Fruit fly (Drosophila melanogaster) whole organism, embryonic: ENCODE results near the gene lectin-37Db.
A peak's percentile ranks its signal among the peaks of the same experiment; 100 is the strongest.

Experiments used
- CG10462 ChIP-seq: fragments of 200-800 bp; sonication (Bioruptor generic); optimal IDR thresholded peaks from 2 replicates; lab custom pipeline; 2016; ENCODE audit warnings: missing biosample characterization, missing genetic modification characterization
- CG10543 ChIP-seq: fragments of 200-800 bp; sonication (Bioruptor generic); optimal IDR thresholded peaks from 3 replicates; lab custom pipeline; 2017; ENCODE audit warnings: missing biosample characterization, mild to moderate bottlenecking, missing genetic modification characterization, moderate library complexity
- CG11504 ChIP-seq: fragments of 200-800 bp; sonication (Bioruptor generic); optimal IDR thresholded peaks from 3 replicates; lab custom pipeline; 2019; ENCODE audit warnings: missing biosample characterization, mild to moderate bottlenecking, missing genetic modification characterization, moderate library complexity
- CG12659 ChIP-seq: fragments of 200-800 bp; sonication (Bioruptor generic); optimal IDR thresholded peaks from 3 replicates; lab custom pipeline; 2017; ENCODE audit warnings: mild to moderate bottlenecking, missing biosample characterization, missing genetic modification reagents, missing genetic modification characterization
- CG12744 ChIP-seq: fragments of 200-800 bp; sonication (Bioruptor generic); optimal IDR thresholded peaks from 2 replicates; lab custom pipeline; 2016; ENCODE audit warnings: missing biosample characterization, missing genetic modification characterization
- CG12769 ChIP-seq: fragments of 200-800 bp; sonication (Bioruptor generic); optimal IDR thresholded peaks from 2 replicates; lab custom pipeline; 2019; ENCODE audit warnings: missing biosample characterization, mild to moderate bottlenecking, missing genetic modification characterization, moderate library complexity
- CG14014 ChIP-seq: fragments of 200-800 bp; sonication (Bioruptor generic); IDR thresholded peaks from 2 replicates; pipeline ENCODE4 v1.3.6; 2022; ENCODE audit warnings: missing biosample characterization, missing genetic modification characterization
- CG2202 ChIP-seq: fragments of 200-800 bp; sonication (Bioruptor generic); optimal IDR thresholded peaks from 2 replicates; lab custom pipeline; 2018; ENCODE audit warnings: missing biosample characterization, mild to moderate bottlenecking, missing genetic modification characterization
- CG5245 ChIP-seq: fragments of 200-800 bp; sonication (Bioruptor generic); optimal IDR thresholded peaks from 3 replicates; lab custom pipeline; 2016; ENCODE audit warnings: missing biosample characterization, missing genetic modification characterization
- Deaf1 ChIP-seq: fragments of 200-800 bp; optimal IDR thresholded peaks from 3 replicates; lab custom pipeline; 2019; ENCODE audit warnings: missing biosample characterization, mild to moderate bottlenecking, missing genetic modification characterization, moderate library complexity
- Ets65A ChIP-seq: fragments of 200-800 bp; sonication (Bioruptor generic); peaks from one replicate; lab custom pipeline; 2016; ENCODE audit warnings: missing biosample characterization, missing genetic modification characterization
- Fer2 ChIP-seq: fragments of 200-800 bp; sonication (Bioruptor generic); optimal IDR thresholded peaks from 2 replicates; lab custom pipeline; 2018; ENCODE audit warnings: missing biosample characterization, mild to moderate bottlenecking, missing genetic modification characterization, moderate library complexity
- H15 ChIP-seq: fragments of 200-800 bp; sonication (Bioruptor generic); IDR thresholded peaks from 3 replicates; pipeline ENCODE4 v1.3.6; 2022; ENCODE audit warnings: missing biosample characterization, missing genetic modification characterization
- Hmr ChIP-seq: fragments of 200-800 bp; sonication (Bioruptor generic); optimal IDR thresholded peaks from 3 replicates; lab custom pipeline; 2017; ENCODE audit warnings: mild to moderate bottlenecking, missing biosample characterization, missing genetic modification reagents, missing genetic modification characterization
- Hr78 ChIP-seq, 2 experiments: fragments of 200-800 bp in 1 of 2; fragments of >200 bp in 1 of 2; sonication (Bioruptor generic) in 1 of 2; optimal IDR thresholded peaks; 2 replicates each; lab custom pipeline; 2017 to 2019; ENCODE audit warnings: missing biosample characterization in 2 of 2, missing genetic modification characterization in 2 of 2, mild to moderate bottlenecking in 1 of 2, moderate library complexity in 1 of 2
- MTF-1 ChIP-seq: fragments of 200-800 bp; sonication (Bioruptor generic); optimal IDR thresholded peaks from 2 replicates; lab custom pipeline; 2018; ENCODE audit warnings: missing biosample characterization, mild to moderate bottlenecking, missing genetic modification characterization, borderline replicate concordance
- Mes4 ChIP-seq: fragments of 200-800 bp; sonication (Bioruptor generic); optimal IDR thresholded peaks from 2 replicates; lab custom pipeline; 2016; ENCODE audit warnings: missing biosample characterization, missing genetic modification characterization
- Nf-YC ChIP-seq: fragments of 200-800 bp; optimal IDR thresholded peaks from 3 replicates; lab custom pipeline; 2019; ENCODE audit warnings: missing biosample characterization, mild to moderate bottlenecking, missing genetic modification characterization, moderate library complexity
- Rfx ChIP-seq: fragments of 200-800 bp; sonication (Bioruptor generic); IDR thresholded peaks from 2 replicates; pipeline ENCODE4 v1.3.6; 2022; ENCODE audit warnings: missing biosample characterization, missing genetic modification characterization
- Taf1 ChIP-seq: fragments of 200-800 bp; sonication (Bioruptor generic); IDR thresholded peaks from 2 replicates; pipeline ENCODE4 v1.3.6; 2022; ENCODE audit warnings: missing biosample characterization, missing genetic modification characterization
- abd-A ChIP-seq: fragments of 200-800 bp; sonication (Bioruptor generic); optimal IDR thresholded peaks from 3 replicates; lab custom pipeline; 2019; ENCODE audit warnings: missing biosample characterization, mild to moderate bottlenecking, missing genetic modification characterization, moderate library complexity
- cg ChIP-seq: fragments of 200-800 bp; sonication (Bioruptor generic); optimal IDR thresholded peaks from 3 replicates; lab custom pipeline; 2019; ENCODE audit warnings: missing biosample characterization, mild to moderate bottlenecking, missing genetic modification characterization, moderate library complexity
- chinmo ChIP-seq: fragments of 200-800 bp; sonication (Bioruptor generic); IDR thresholded peaks from 4 replicates; pipeline ENCODE4 v1.3.6; 2022; ENCODE audit warnings: missing biosample characterization, missing genetic modification characterization; ENCODE audit not compliant: partially characterized antibody
- ci ChIP-seq: fragments of 200-800 bp; sonication (Bioruptor generic); IDR thresholded peaks from 3 replicates; pipeline ENCODE4 v1.3.6; 2022; ENCODE audit warnings: missing biosample characterization, missing genetic modification characterization
- crol ChIP-seq: fragments of 200-800 bp; sonication (Bioruptor generic); IDR thresholded peaks from 2 replicates; pipeline ENCODE4 v1.3.6; 2022; ENCODE audit warnings: missing biosample characterization, missing genetic modification characterization
- ftz-f1 ChIP-seq: fragments of 200-800 bp; sonication (Bioruptor generic); optimal IDR thresholded peaks from 2 replicates; lab custom pipeline; 2016; ENCODE audit warnings: missing biosample characterization, missing genetic modification characterization
- gsb ChIP-seq: fragments of 200-800 bp; sonication (Bioruptor generic); IDR thresholded peaks from 2 replicates; pipeline ENCODE4 v1.3.6; 2022; ENCODE audit warnings: missing biosample characterization, missing genetic modification characterization
- hb ChIP-seq: fragments of 200-800 bp; sonication (Bioruptor generic); IDR thresholded peaks from 3 replicates; pipeline ENCODE4 v1.3.6; 2022; ENCODE audit warnings: missing biosample characterization, missing genetic modification characterization; ENCODE audit not compliant: partially characterized antibody
- lab ChIP-seq: fragments of 200-800 bp; sonication (Bioruptor generic); optimal IDR thresholded peaks from 3 replicates; lab custom pipeline; 2017; ENCODE audit warnings: missing biosample characterization, missing genetic modification characterization, mild to moderate bottlenecking, moderate library complexity, missing genetic modification reagents
- mld ChIP-seq: fragments of 200-800 bp; sonication (Bioruptor generic); IDR thresholded peaks from 3 replicates; pipeline ENCODE4 v1.3.6; 2022; ENCODE audit warnings: missing biosample characterization, missing genetic modification characterization; ENCODE audit not compliant: partially characterized antibody
- nom ChIP-seq: fragments of 200-800 bp; sonication (Bioruptor generic); optimal IDR thresholded peaks from 2 replicates; lab custom pipeline; 2017; ENCODE audit warnings: missing biosample characterization, missing genetic modification characterization, mild to moderate bottlenecking, moderate library complexity, missing genetic modification reagents
- sd ChIP-seq: fragments of 200-800 bp; sonication (Bioruptor generic); optimal IDR thresholded peaks from 3 replicates; lab custom pipeline; 2018; ENCODE audit warnings: missing biosample characterization, mild to moderate bottlenecking, missing genetic modification characterization, moderate library complexity
- so ChIP-seq: fragments of 200-800 bp; sonication (Bioruptor generic); IDR thresholded peaks from 3 replicates; pipeline ENCODE4 v1.3.6; 2022; ENCODE audit warnings: missing biosample characterization, missing genetic modification characterization
- sr ChIP-seq: fragments of 200-800 bp; sonication (Bioruptor generic); IDR thresholded peaks from 3 replicates; pipeline ENCODE4 v1.3.6; 2022; ENCODE audit warnings: missing biosample characterization, missing genetic modification characterization

The lectin-37Db gene

dm6 chr2L:19402667-19403066 is 16.2 kb upstream of the lectin-37Db start:
- TF ChIP-seq CG12769 (tag; lab: Kevin White, UChicago), result peak; percentile 7
- no peak for TF ChIP-seq mld (GFP tag; lab: Robert Waterston, UW)
- 0 out of 4 replicates have a peak, but pooled peaks have one; percentile 29 for TF ChIP-seq chinmo (GFP tag; lab: Robert Waterston, UW)
- no peak for TF ChIP-seq so (GFP tag; lab: Robert Waterston, UW)
- no peak for TF ChIP-seq CG10462 (GFP tag; lab: Kevin White, UChicago)
- TF ChIP-seq ftz-f1, result peak; percentile 78
- TF ChIP-seq lab (GFP tag; lab: Kevin White, UChicago), result no peak
- TF ChIP-seq Rfx, result 0 out of 2 replicates have a peak, but pooled peaks have one; percentile 5
- TF ChIP-seq ci (GFP tag; lab: Robert Waterston, UW), result 0 out of 3 replicates have a peak, but pooled peaks have one; percentile 13
- TF ChIP-seq Hr78 (GFP tag; optimal IDR thresholded peaks at IDR 0.05; lab: Kevin White, UChicago), result peak in 1 of 2 experiments; percentile 54
- TF ChIP-seq sr (GFP tag; lab: Robert Waterston, UW), result peak; percentile 55; the same call in 1 of the 3 replicates
- TF ChIP-seq, all 482 proteins: peak for 7

DNA sequence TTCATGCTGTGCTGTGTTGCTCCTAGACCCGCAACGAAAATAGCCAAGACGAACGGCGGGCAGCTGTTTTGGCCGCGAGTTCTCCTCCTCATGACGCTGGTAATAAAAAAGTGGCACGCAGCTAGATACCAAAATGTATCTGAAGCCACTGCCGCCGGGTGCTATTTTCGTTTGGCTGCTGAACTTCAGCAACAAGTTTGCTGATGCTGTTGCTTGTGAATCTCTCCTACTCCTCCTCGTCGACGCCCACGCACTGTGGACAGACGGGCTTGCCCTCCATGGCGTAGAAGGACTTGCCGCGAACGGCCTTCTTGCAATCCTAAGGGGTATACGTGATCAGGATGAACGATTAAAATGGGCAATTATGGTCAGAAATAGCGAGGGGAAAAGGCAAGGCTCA is 15.5 kb upstream of the lectin-37Db start:
- TF ChIP-seq H15 (GFP tag; lab: Robert Waterston, UW), result no peak
- TF ChIP-seq CG11504, result peak; percentile 52
- peak; percentile 23 for TF ChIP-seq Ets65A (GFP tag; lab: Kevin White, UChicago)
- peak; percentile 12 for TF ChIP-seq CG12769 (tag; lab: Kevin White, UChicago)
- 0 out of 3 replicates have a peak, but pooled peaks have one; percentile 32 for TF ChIP-seq hb (GFP tag; lab: Robert Waterston, UW)
- TF ChIP-seq sr (GFP tag; lab: Robert Waterston, UW), result peak; percentile 74; the same call in 2 of the 3 replicates

DNA sequence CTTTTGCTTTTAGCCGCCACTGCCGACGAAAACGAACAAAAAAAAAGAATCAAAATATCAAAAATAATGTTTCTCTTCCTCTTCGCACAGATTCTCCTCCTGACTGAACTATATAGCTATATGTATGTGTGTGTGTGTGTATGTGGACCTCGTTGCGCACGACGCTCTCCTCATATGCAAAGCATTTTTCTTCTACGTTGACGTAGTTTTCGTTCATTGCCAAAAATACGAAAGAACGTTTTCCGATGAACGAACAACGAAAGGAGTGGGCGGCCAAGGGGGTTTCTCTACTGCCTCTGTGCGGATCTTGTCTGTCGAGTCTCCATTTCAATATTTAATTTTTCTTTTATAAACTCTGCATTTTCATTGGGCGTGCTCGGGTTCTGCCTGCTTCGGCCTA is 14.1 kb upstream of the lectin-37Db start:
- peak; percentile 74 for TF ChIP-seq CG10543
- peak; percentile 35 for TF ChIP-seq sd (tag; lab: Kevin White, UChicago)
- TF ChIP-seq CG12744 (GFP tag; lab: Kevin White, UChicago), result no peak
- no peak for TF ChIP-seq CG2202
- TF ChIP-seq Taf1 (GFP tag; lab: Robert Waterston, UW), result no peak
- TF ChIP-seq CG12659 (GFP tag; lab: Kevin White, UChicago), result no peak
- peak; percentile 42 for TF ChIP-seq crol (GFP tag; lab: Robert Waterston, UW)
- no peak for TF ChIP-seq Mes4 (GFP tag; lab: Kevin White, UChicago)
- no peak for TF ChIP-seq nom
- peak; percentile 93 for TF ChIP-seq MTF-1 (GFP tag; lab: Kevin White, UChicago)
- TF ChIP-seq CG14014 (GFP tag; lab: Robert Waterston, UW), result no peak
- TF ChIP-seq cg, result peak; percentile 4
- TF ChIP-seq chinmo (GFP tag; lab: Robert Waterston, UW), result 0 out of 4 replicates have a peak, but pooled peaks have one; percentile 29
- no peak for TF ChIP-seq CG5245 (GFP tag; lab: Kevin White, UChicago)
- TF ChIP-seq abd-A, result peak; percentile 4
- peak; percentile 68 for TF ChIP-seq Deaf1 (tag; lab: Kevin White, UChicago)
- TF ChIP-seq Hmr, result no peak
- TF ChIP-seq Fer2 (tag; lab: Kevin White, UChicago), result no peak
- no peak for TF ChIP-seq gsb (GFP tag; lab: Robert Waterston, UW)
- TF ChIP-seq sr (GFP tag; lab: Robert Waterston, UW), result peak; percentile 86
- no peak for TF ChIP-seq Nf-YC (tag; lab: Kevin White, UChicago)
- peak; percentile 17 for TF ChIP-seq CG12769 (tag; lab: Kevin White, UChicago)
